Fruit fly (Drosophila melanogaster): ENCODE data around the gene fon.

fon gene

DNA sequence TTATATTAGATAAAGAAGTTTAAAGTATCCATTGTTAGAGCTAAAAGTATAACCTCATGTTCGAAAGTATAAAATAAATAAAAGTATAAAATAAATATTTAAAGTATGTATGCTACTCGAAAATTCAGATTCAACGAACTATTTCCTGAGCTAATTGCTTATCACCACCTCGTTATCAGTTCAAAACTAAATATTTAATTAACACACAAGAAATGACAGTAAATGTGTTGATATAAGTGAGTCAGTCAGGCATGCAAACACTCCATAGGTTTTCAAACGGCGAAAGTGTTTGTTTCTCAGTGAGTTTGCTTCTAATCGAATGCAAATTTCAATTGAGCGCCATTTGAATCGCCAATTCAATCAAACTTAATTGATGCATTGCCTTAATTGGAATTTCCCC, 48.3 kb upstream of the fon start (continued):
- TF ChIP-seq toy (GFP tag; IDR thresholded peaks at IDR 0.05) (no peak), H2.0 (GFP tag; IDR thresholded peaks at IDR 0.05) (no peak), trh (GFP tag; optimal IDR thresholded peaks at IDR 0.05) (no peak), D19A (tag; optimal IDR thresholded peaks at IDR 0.05) (peak; percentile 34), tio (GFP tag; optimal IDR thresholded peaks at IDR 0.05) (no peak), pros (GFP tag; optimal IDR thresholded peaks at IDR 0.05) (no peak), CG5245 (GFP tag; optimal IDR thresholded peaks at IDR 0.05) (no peak), cato (GFP tag; optimal IDR thresholded peaks at IDR 0.05; ENCODE audit: borderline replicate concordance) (no peak), sim (GFP tag; IDR thresholded peaks at IDR 0.05) (no peak), ssp (GFP tag; IDR thresholded peaks at IDR 0.05) (no peak), CG7928 (GFP tag; optimal IDR thresholded peaks at IDR 0.05) (no peak), CG18619 (GFP tag; optimal IDR thresholded peaks at IDR 0.05) (no peak), kah (GFP tag; optimal IDR thresholded peaks at IDR 0.05) (peak; percentile 55), CG13424 (tag; optimal IDR thresholded peaks at IDR 0.05) (peak; percentile 59), dmrt11E (tag; optimal IDR thresholded peaks at IDR 0.05) (peak; percentile 81), CG15011 (GFP tag; optimal IDR thresholded peaks at IDR 0.05) (peak; percentile 51), CG18476 (GFP tag; optimal IDR thresholded peaks at IDR 0.05) (no peak), CG33557 (GFP tag; optimal IDR thresholded peaks at IDR 0.05) (peak; percentile 91), CG4360 (GFP tag; IDR thresholded peaks at IDR 0.05) (no peak), CG4282 (GFP tag; optimal IDR thresholded peaks at IDR 0.05) (no peak), fd3F (GFP tag; optimal IDR thresholded peaks at IDR 0.05) (no peak), kay (GFP tag; optimal IDR thresholded peaks at IDR 0.05) (no peak), CG10959 (GFP tag; IDR thresholded peaks at IDR 0.05) (0 out of 2 replicates have a peak, but pooled peaks have one; percentile 32), Camta (GFP tag; optimal IDR thresholded peaks at IDR 0.05) (no peak), CG9797 (GFP tag; optimal IDR thresholded peaks at IDR 0.05) (no peak), bcd (GFP tag; optimal IDR thresholded peaks at IDR 0.05) (no peak), PHDP (tag; optimal IDR thresholded peaks at IDR 0.05) (peak; percentile 75), CG8089 (GFP tag; optimal IDR thresholded peaks at IDR 0.05) (no peak), pita (GFP tag; optimal IDR thresholded peaks at IDR 0.05) (no peak), kni (GFP tag; optimal IDR thresholded peaks at IDR 0.05) (peak; percentile 52), CG17361 (GFP tag; IDR thresholded peaks at IDR 0.05) (peak; percentile 33; the same call in 1 of the 3 replicates), CG17802 (tag; optimal IDR thresholded peaks at IDR 0.05) (no peak), her (GFP tag; optimal IDR thresholded peaks at IDR 0.05) (no peak), zfh1 (GFP tag; IDR thresholded peaks at IDR 0.05) (no peak), danr (GFP tag; IDR thresholded peaks at IDR 0.05) (no peak), CG6813 (GFP tag; optimal IDR thresholded peaks at IDR 0.05) (peak; percentile 88), br (optimal IDR thresholded peaks at IDR 0.05) (no peak), esg (GFP tag; conservative IDR thresholded peaks at IDR 0.05) (no peak), CG2875 (GFP tag; optimal IDR thresholded peaks at IDR 0.05) (peak; percentile 65), Jarid2 (GFP tag; optimal IDR thresholded peaks at IDR 0.05) (peak; percentile 23), ind (GFP tag; optimal IDR thresholded peaks at IDR 0.05) (no peak), CG32532 (GFP tag; IDR thresholded peaks at IDR 0.05) (no peak), CG17385 (GFP tag; optimal IDR thresholded peaks at IDR 0.05) (peak; percentile 55), CG12104 (GFP tag; optimal IDR thresholded peaks at IDR 0.05) (peak; percentile 16), MTF-1 (GFP tag; optimal IDR thresholded peaks at IDR 0.05; ENCODE audit: borderline replicate concordance) (peak; percentile 85), Hmr (GFP tag; optimal IDR thresholded peaks at IDR 0.05) (peak; percentile 44), bbx (GFP tag; IDR thresholded peaks at IDR 0.05; ENCODE audit: partially characterized antibody) (no peak), CG6254 (GFP tag; optimal IDR thresholded peaks at IDR 0.05) (peak; percentile 59), CG6654 (GFP tag; optimal IDR thresholded peaks at IDR 0.05) (no peak), ems (GFP tag; optimal IDR thresholded peaks at IDR 0.05) (no peak), hb (GFP tag; IDR thresholded peaks at IDR 0.05; ENCODE audit: partially characterized antibody) (no peak)
